Worm (Caenorhabditis elegans) whole organism, late embryonic: ENCODE data around the gene Y53F4B.43.

Experiments
- K09A11.1 ChIP-seq: sonication (generic microtip); optimal IDR thresholded peaks from 2 replicates; lab custom pipeline; 2017; ENCODE audit warnings: antibody characterized with exemption, mild to moderate bottlenecking, missing genetic modification characterization, missing compliant biosample characterization; ENCODE audit not compliant: insufficient read depth
- Y22D7AL.16 ChIP-seq: sonication (generic microtip); optimal IDR thresholded peaks from 2 replicates; lab custom pipeline; 2016; ENCODE audit warnings: missing genetic modification characterization, missing compliant biosample characterization
- ahr-1 ChIP-seq: sonication (generic microtip); optimal IDR thresholded peaks from 2 replicates; lab custom pipeline; 2016; ENCODE audit warnings: missing genetic modification characterization, missing compliant biosample characterization
- ceh-2 ChIP-seq: sonication (generic microtip); optimal IDR thresholded peaks from 2 replicates; lab custom pipeline; 2016; ENCODE audit warnings: missing genotype, missing genetic modification characterization, missing compliant biosample characterization
- ceh-30 ChIP-seq: fragments of 150-350 bp; optimal IDR thresholded peaks from 2 replicates; lab custom pipeline; 2014; ENCODE audit warnings: missing biosample characterization, missing genetic modification characterization
- ceh-48 ChIP-seq: sonication (generic microtip); optimal IDR thresholded peaks from 2 replicates; lab custom pipeline; 2016; ENCODE audit warnings: missing genetic modification characterization, inconsistent platforms, missing compliant biosample characterization
- ceh-6 ChIP-seq: fragments of 200-800 bp; sonication (Bioruptor generic); optimal IDR thresholded peaks from 2 replicates; lab custom pipeline; 2018; ENCODE audit warnings: mild to moderate bottlenecking, missing genetic modification characterization, missing compliant biosample characterization
- ceh-9 ChIP-seq: sonication (generic microtip); optimal IDR thresholded peaks from 2 replicates; lab custom pipeline; 2016; ENCODE audit warnings: mild to moderate bottlenecking, missing genetic modification characterization, inconsistent platforms, missing compliant biosample characterization
- dmd-4 ChIP-seq: sonication (generic microtip); optimal IDR thresholded peaks from 2 replicates; lab custom pipeline; 2016; ENCODE audit warnings: borderline replicate concordance, missing genetic modification characterization, missing compliant biosample characterization
- elt-2 ChIP-seq: sonication (generic microtip); optimal IDR thresholded peaks from 2 replicates; lab custom pipeline; 2016; ENCODE audit warnings: missing genetic modification reagents, missing genetic modification characterization, missing compliant biosample characterization
- eyg-1 ChIP-seq: sonication (generic microtip); optimal IDR thresholded peaks from 2 replicates; lab custom pipeline; 2016; ENCODE audit warnings: missing genotype, missing genetic modification characterization, missing compliant biosample characterization
- gmeb-2 ChIP-seq: sonication (generic microtip); optimal IDR thresholded peaks from 2 replicates; lab custom pipeline; 2016; ENCODE audit warnings: missing genetic modification characterization, inconsistent platforms, missing compliant biosample characterization
- lim-6 ChIP-seq: sonication (generic microtip); optimal IDR thresholded peaks from 2 replicates; lab custom pipeline; 2016; ENCODE audit warnings: missing genetic modification characterization, missing compliant biosample characterization
- nhr-232 ChIP-seq: sonication (generic microtip); optimal IDR thresholded peaks from 2 replicates; lab custom pipeline; 2016; ENCODE audit warnings: missing genetic modification characterization, missing compliant biosample characterization
- npax-4 ChIP-seq: sonication (generic microtip); optimal IDR thresholded peaks from 2 replicates; lab custom pipeline; 2016; ENCODE audit warnings: missing genetic modification characterization, missing compliant biosample characterization
- pha-2 ChIP-seq: sonication (generic microtip); optimal IDR thresholded peaks from 2 replicates; lab custom pipeline; 2017; ENCODE audit warnings: mild to moderate bottlenecking, missing genetic modification characterization, missing compliant biosample characterization
- pqm-1 ChIP-seq: sonication (generic microtip); optimal IDR thresholded peaks from 2 replicates; lab custom pipeline; 2016; ENCODE audit warnings: missing genetic modification characterization, missing compliant biosample characterization
- rnt-1 ChIP-seq: sonication (generic microtip); optimal IDR thresholded peaks from 2 replicates; lab custom pipeline; 2016; ENCODE audit warnings: missing genetic modification characterization, missing compliant biosample characterization
- sdc-2 ChIP-seq: sonication (generic microtip); optimal IDR thresholded peaks from 2 replicates; lab custom pipeline; 2016; ENCODE audit warnings: missing genotype, missing genetic modification characterization, missing compliant biosample characterization
- unc-3 ChIP-seq, 2 experiments: fragments of 200-800 bp in 1 of 2; sonication (Bioruptor generic) in 1 of 2; sonication (generic microtip) in 1 of 2; conservative IDR thresholded peaks in 1 of 2; optimal IDR thresholded peaks in 1 of 2; 2 replicates each; pipeline versions ENCODE4 v1.3.6 to Lab custom; 2016 to 2022; ENCODE audit warnings: missing compliant biosample characterization in 2 of 2, missing genetic modification characterization in 2 of 2, missing genetic modification reagents in 1 of 2
- unc-42 ChIP-seq: sonication (generic microtip); optimal IDR thresholded peaks from 2 replicates; lab custom pipeline; 2016; ENCODE audit warnings: missing genotype, missing genetic modification characterization, missing compliant biosample characterization
- unc-86 ChIP-seq: sonication (generic microtip); optimal IDR thresholded peaks from 2 replicates; lab custom pipeline; 2016; ENCODE audit warnings: missing genetic modification characterization, missing compliant biosample characterization

The Y53F4B.43 gene

ce11 chrII:15025599-15026164, 37.4 kb downstream of the Y53F4B.43 start, which contains the start of gene cmtr-1 (continued):
- TF ChIP-seq rnt-1 (tag; lab: Kevin White, UChicago), result peak; percentile 72
- no peak for TF ChIP-seq pqm-1 (tag; lab: Kevin White, UChicago)

ce11 chrII:15026389-15026788, 38.1 kb downstream of the Y53F4B.43 start:
- no peak for TF ChIP-seq Y22D7AL.16 (tag; lab: Kevin White, UChicago)

- TF ChIP-seq elt-2 (tag; lab: Kevin White, UChicago), result no peak
- no peak for TF ChIP-seq ceh-6 (GFP tag; lab: Kevin White, UChicago)
- TF ChIP-seq ceh-2 (tag; lab: Kevin White, UChicago), result no peak
- no peak for TF ChIP-seq unc-86 (tag; lab: Kevin White, UChicago)
These were observed 49.5 kb downstream of the Y53F4B.43 start, which contains the start of gene Y53F4B.14 for ce11 chrII:15037782-15038181. Gene Y53F4B.14, plus strand, starts transcription at chrII:15037991.

ce11 chrII:15039104-15039503, 50.8 kb downstream of the Y53F4B.43 start, which contains the start of gene trip-4:
Gene trip-4, plus strand, starts transcription at chrII:15039404.
- TF ChIP-seq gmeb-2 (tag; lab: Kevin White, UChicago) (no peak), ceh-9 (tag; lab: Kevin White, UChicago) (no peak), unc-42 (tag; lab: Kevin White, UChicago) (no peak), ahr-1 (tag; lab: Kevin White, UChicago) (no peak), pha-2 (tag; lab: Kevin White, UChicago) (no peak), K09A11.1 (tag; lab: Kevin White, UChicago) (no peak), ceh-48 (tag; lab: Kevin White, UChicago) (no peak), nhr-232 (tag; lab: Kevin White, UChicago) (no peak), dmd-4 (tag; lab: Kevin White, UChicago) (no peak), rnt-1 (tag; lab: Kevin White, UChicago) (no peak), ceh-30 (tag; lab: Kevin White, UChicago) (no peak), sdc-2 (no peak), eyg-1 (tag; lab: Kevin White, UChicago) (no peak), lim-6 (tag; lab: Kevin White, UChicago) (no peak), pqm-1 (tag; lab: Kevin White, UChicago) (no peak), unc-3 (GFP tag; conservative IDR thresholded peaks at IDR 0.05; lab: Robert Waterston, UW) (no peak), unc-3 (tag; optimal IDR thresholded peaks at IDR 0.05; lab: Kevin White, UChicago) (no peak), npax-4 (no peak)
